ENCODE assay signal across 1 fruit fly cellular context in genomic region chr2L:12010877-12011666, dm6.
A peak's percentile ranks its signal among the peaks of the same experiment; 100 is the strongest.
TF ChIP-seq lines count a peak whose summit lies in the region.

No protein-coding gene starts in this region.

TF ChIP-seq in whole organism, embryonic, 481 proteins besides CTCF, POLR2A, EP300 and RAD21 (continued from another document):
- TF ChIP-seq Bdp1 (GFP tag; optimal IDR thresholded peaks at IDR 0.05; lab: Kevin White, UChicago): peak; percentile 65
- peak; percentile 80 for TF ChIP-seq CG10431 (GFP tag; optimal IDR thresholded peaks at IDR 0.05; lab: Kevin White, UChicago)
- no peak for TF ChIP-seq Rx (GFP tag; IDR thresholded peaks at IDR 0.05; lab: Robert Waterston, UW)
- no peak for TF ChIP-seq ap (GFP tag; IDR thresholded peaks at IDR 0.05; lab: Robert Waterston, UW)
- no peak for TF ChIP-seq Sin3A (optimal IDR thresholded peaks at IDR 0.05; lab: Kevin White, UChicago)
- TF ChIP-seq aop (GFP tag; IDR thresholded peaks at IDR 0.05; lab: Robert Waterston, UW): no peak
- TF ChIP-seq bigmax (GFP tag; optimal IDR thresholded peaks at IDR 0.05; lab: Kevin White, UChicago): no peak
- peak; percentile 87 for TF ChIP-seq gcm (GFP tag; optimal IDR thresholded peaks at IDR 0.05; lab: Kevin White, UChicago)
- no peak for TF ChIP-seq sim (GFP tag; IDR thresholded peaks at IDR 0.05; lab: Robert Waterston, UW)
- TF ChIP-seq Ssrp (tag; optimal IDR thresholded peaks at IDR 0.05; lab: Kevin White, UChicago): peak; percentile 90
- TF ChIP-seq sisA (GFP tag; IDR thresholded peaks at IDR 0.05; lab: Robert Waterston, UW): no peak
- TF ChIP-seq CG11093 (GFP tag; IDR thresholded peaks at IDR 0.05; lab: Robert Waterston, UW): peak; percentile 90
- TF ChIP-seq Oli (tag; optimal IDR thresholded peaks at IDR 0.05; lab: Kevin White, UChicago): peak; percentile 95
- TF ChIP-seq CG12942 (GFP tag; optimal IDR thresholded peaks at IDR 0.05; lab: Kevin White, UChicago): peak; percentile 86
- no peak for TF ChIP-seq CG7372 (GFP tag; IDR thresholded peaks at IDR 0.05; lab: Robert Waterston, UW)
- TF ChIP-seq nau (GFP tag; optimal IDR thresholded peaks at IDR 0.05; lab: Kevin White, UChicago): peak; percentile 81
- TF ChIP-seq CG7987 (GFP tag; optimal IDR thresholded peaks at IDR 0.05; lab: Kevin White, UChicago): peak; percentile 30
- TF ChIP-seq lov (optimal IDR thresholded peaks at IDR 0.05; lab: Kevin White, UChicago): no peak
- TF ChIP-seq lov (GFP tag; IDR thresholded peaks at IDR 0.05; lab: Robert Waterston, UW): no peak
- no peak for TF ChIP-seq stc (GFP tag; IDR thresholded peaks at IDR 0.05; lab: Robert Waterston, UW)
- no peak for TF ChIP-seq CG3847 (GFP tag; IDR thresholded peaks at IDR 0.05; lab: Robert Waterston, UW)
- peak; percentile 89 for TF ChIP-seq CG4424 (GFP tag; optimal IDR thresholded peaks at IDR 0.05; lab: Kevin White, UChicago)
- TF ChIP-seq CG17361 (GFP tag; IDR thresholded peaks at IDR 0.05; lab: Robert Waterston, UW): no peak
- peak; percentile 81 for TF ChIP-seq Mad (GFP tag; optimal IDR thresholded peaks at IDR 0.05; lab: Kevin White, UChicago)
- peak; percentile 93 for TF ChIP-seq nom (GFP tag; optimal IDR thresholded peaks at IDR 0.05; lab: Kevin White, UChicago)
- no peak for TF ChIP-seq CG6791 (GFP tag; IDR thresholded peaks at IDR 0.05; lab: Robert Waterston, UW; ENCODE audit: partially characterized antibody)
- peak; percentile 81 for TF ChIP-seq mam (GFP tag; optimal IDR thresholded peaks at IDR 0.05; lab: Kevin White, UChicago)
- TF ChIP-seq Fer3 (tag; optimal IDR thresholded peaks at IDR 0.05; lab: Kevin White, UChicago): peak; percentile 94
- peak; percentile 70 for TF ChIP-seq crc (GFP tag; optimal IDR thresholded peaks at IDR 0.05; lab: Kevin White, UChicago)
- TF ChIP-seq phol (tag; optimal IDR thresholded peaks at IDR 0.05; lab: Kevin White, UChicago): peak; percentile 91
- peak; percentile 90 for TF ChIP-seq CG6854 (GFP tag; optimal IDR thresholded peaks at IDR 0.05; lab: Kevin White, UChicago)
- TF ChIP-seq CG9609 (GFP tag; optimal IDR thresholded peaks at IDR 0.05; lab: Kevin White, UChicago): peak; percentile 62
- TF ChIP-seq bcd (GFP tag; optimal IDR thresholded peaks at IDR 0.05; lab: Kevin White, UChicago): peak; percentile 93
- TF ChIP-seq B-H2 (GFP tag; optimal IDR thresholded peaks at IDR 0.05; lab: Kevin White, UChicago): peak; percentile 93
- no peak for TF ChIP-seq CkIIα-i1 (GFP tag; IDR thresholded peaks at IDR 0.05; lab: Robert Waterston, UW)
- no peak for TF ChIP-seq CG14667 (GFP tag; IDR thresholded peaks at IDR 0.05; lab: Robert Waterston, UW)
- TF ChIP-seq Hey (tag; optimal IDR thresholded peaks at IDR 0.05; lab: Kevin White, UChicago): peak; percentile 66
- TF ChIP-seq usp (GFP tag; optimal IDR thresholded peaks at IDR 0.05; lab: Kevin White, UChicago): no peak
- no peak for TF ChIP-seq tna (GFP tag; IDR thresholded peaks at IDR 0.05; lab: Robert Waterston, UW; ENCODE audit: partially characterized antibody)
- TF ChIP-seq CG1832 (GFP tag; optimal IDR thresholded peaks at IDR 0.05; lab: Kevin White, UChicago): peak; percentile 91
- TF ChIP-seq sug (tag; optimal IDR thresholded peaks at IDR 0.05; lab: Kevin White, UChicago): peak; percentile 45
- no peak for TF ChIP-seq Ptx1 (GFP tag; IDR thresholded peaks at IDR 0.05; lab: Robert Waterston, UW)
- no peak for TF ChIP-seq Aef1 (GFP tag; IDR thresholded peaks at IDR 0.05; lab: Robert Waterston, UW)
- TF ChIP-seq CG7963 (GFP tag; IDR thresholded peaks at IDR 0.05; lab: Robert Waterston, UW; ENCODE audit: partially characterized antibody): no peak
- peak; percentile 84 for TF ChIP-seq CG5180 (GFP tag; optimal IDR thresholded peaks at IDR 0.05; lab: Kevin White, UChicago)
- TF ChIP-seq CG6813 (GFP tag; optimal IDR thresholded peaks at IDR 0.05; lab: Kevin White, UChicago): peak; percentile 86
- TF ChIP-seq Myb (GFP tag; optimal IDR thresholded peaks at IDR 0.05; lab: Kevin White, UChicago): peak; percentile 20
- TF ChIP-seq slp2 (GFP tag; optimal IDR thresholded peaks at IDR 0.05; lab: Kevin White, UChicago): peak; percentile 73
- no peak for TF ChIP-seq wor (GFP tag; IDR thresholded peaks at IDR 0.05; lab: Robert Waterston, UW)
- no peak for TF ChIP-seq fd64A (GFP tag; optimal IDR thresholded peaks at IDR 0.05; lab: Kevin White, UChicago)
- TF ChIP-seq Dfd (GFP tag; optimal IDR thresholded peaks at IDR 0.05; lab: Kevin White, UChicago): no peak
- TF ChIP-seq tgo (GFP tag; IDR thresholded peaks at IDR 0.05; lab: Robert Waterston, UW): no peak
- peak; percentile 94 for TF ChIP-seq CG18619 (GFP tag; optimal IDR thresholded peaks at IDR 0.05; lab: Kevin White, UChicago)
- TF ChIP-seq CG10959 (GFP tag; IDR thresholded peaks at IDR 0.05; lab: Robert Waterston, UW): no peak
- peak; percentile 61 for TF ChIP-seq HLHmδ (GFP tag; optimal IDR thresholded peaks at IDR 0.05; lab: Kevin White, UChicago)
- peak; percentile 94 for TF ChIP-seq CG12769 (tag; optimal IDR thresholded peaks at IDR 0.05; lab: Kevin White, UChicago)
- TF ChIP-seq Bgb (GFP tag; IDR thresholded peaks at IDR 0.05; lab: Robert Waterston, UW; ENCODE audit: partially characterized antibody): no peak
- TF ChIP-seq az2 (GFP tag; optimal IDR thresholded peaks at IDR 0.05; lab: Kevin White, UChicago): peak; percentile 88
- no peak for TF ChIP-seq so (GFP tag; IDR thresholded peaks at IDR 0.05; lab: Robert Waterston, UW)
- TF ChIP-seq CG4820 (GFP tag; optimal IDR thresholded peaks at IDR 0.05; lab: Kevin White, UChicago): peak; percentile 72
- TF ChIP-seq CG10147 (GFP tag; optimal IDR thresholded peaks at IDR 0.05; lab: Kevin White, UChicago): peak; percentile 94
- no peak for TF ChIP-seq Poxn (GFP tag; IDR thresholded peaks at IDR 0.05; lab: Robert Waterston, UW)
- peak; percentile 85 for TF ChIP-seq CG9437 (GFP tag; optimal IDR thresholded peaks at IDR 0.05; lab: Kevin White, UChicago)
- TF ChIP-seq ase (GFP tag; IDR thresholded peaks at IDR 0.05; lab: Robert Waterston, UW): no peak
- peak; percentile 96 for TF ChIP-seq Fer1 (GFP tag; optimal IDR thresholded peaks at IDR 0.05; lab: Kevin White, UChicago)
- TF ChIP-seq pnt (GFP tag; optimal IDR thresholded peaks at IDR 0.05; lab: Kevin White, UChicago): peak; percentile 67
- TF ChIP-seq tll (GFP tag; optimal IDR thresholded peaks at IDR 0.05; lab: Kevin White, UChicago): peak in 1 of 2 experiments; percentile 91
- no peak for TF ChIP-seq Neu2 (GFP tag; optimal IDR thresholded peaks at IDR 0.05; lab: Kevin White, UChicago; ENCODE audit: borderline replicate concordance)
- peak; percentile 86 for TF ChIP-seq Hsf (GFP tag; optimal IDR thresholded peaks at IDR 0.05; lab: Kevin White, UChicago)
- TF ChIP-seq HLH3B (GFP tag; IDR thresholded peaks at IDR 0.05; lab: Robert Waterston, UW): no peak
- TF ChIP-seq trh (GFP tag; optimal IDR thresholded peaks at IDR 0.05; lab: Kevin White, UChicago): peak; percentile 85
- no peak for TF ChIP-seq her (GFP tag; optimal IDR thresholded peaks at IDR 0.05; lab: Kevin White, UChicago)
- no peak for TF ChIP-seq H15 (GFP tag; IDR thresholded peaks at IDR 0.05; lab: Robert Waterston, UW)
- no peak for TF ChIP-seq CG11696 (GFP tag; IDR thresholded peaks at IDR 0.05; lab: Robert Waterston, UW)
- TF ChIP-seq Usf (GFP tag; optimal IDR thresholded peaks at IDR 0.05; lab: Kevin White, UChicago): peak; percentile 87
- peak; percentile 89 for TF ChIP-seq CG16815 (GFP tag; optimal IDR thresholded peaks at IDR 0.05; lab: Kevin White, UChicago)
- peak; percentile 89 for TF ChIP-seq schlank (tag; optimal IDR thresholded peaks at IDR 0.05; lab: Kevin White, UChicago)
- no peak for TF ChIP-seq klu (GFP tag; IDR thresholded peaks at IDR 0.05; lab: Robert Waterston, UW)
- no peak for TF ChIP-seq CG32532 (GFP tag; IDR thresholded peaks at IDR 0.05; lab: Robert Waterston, UW)
- TF ChIP-seq Deaf1 (tag; optimal IDR thresholded peaks at IDR 0.05; lab: Kevin White, UChicago): peak; percentile 61
- TF ChIP-seq p53 (GFP tag; optimal IDR thresholded peaks at IDR 0.05; lab: Kevin White, UChicago): no peak
- peak; percentile 91 for TF ChIP-seq CG15011 (GFP tag; optimal IDR thresholded peaks at IDR 0.05; lab: Kevin White, UChicago)
- peak; percentile 66 for TF ChIP-seq CG3065 (GFP tag; optimal IDR thresholded peaks at IDR 0.05; lab: Kevin White, UChicago)
- no peak for TF ChIP-seq unc-4 (GFP tag; IDR thresholded peaks at IDR 0.05; lab: Robert Waterston, UW; ENCODE audit: partially characterized antibody)
- no peak for TF ChIP-seq CG17912 (GFP tag; optimal IDR thresholded peaks at IDR 0.05; lab: Kevin White, UChicago)
- no peak for TF ChIP-seq eyg (GFP tag; optimal IDR thresholded peaks at IDR 0.05; lab: Kevin White, UChicago)
- TF ChIP-seq CG12659 (GFP tag; optimal IDR thresholded peaks at IDR 0.05; lab: Kevin White, UChicago): peak; percentile 95
- TF ChIP-seq NK7.1 (GFP tag; optimal IDR thresholded peaks at IDR 0.05; lab: Kevin White, UChicago): peak; percentile 31
- peak; percentile 79 for TF ChIP-seq Six4 (GFP tag; optimal IDR thresholded peaks at IDR 0.05; lab: Kevin White, UChicago)
- peak; percentile 52 for TF ChIP-seq MTF-1 (GFP tag; optimal IDR thresholded peaks at IDR 0.05; lab: Kevin White, UChicago; ENCODE audit: borderline replicate concordance)
- TF ChIP-seq sima (GFP tag; optimal IDR thresholded peaks at IDR 0.05; lab: Kevin White, UChicago): no peak
- TF ChIP-seq GATAe (GFP tag; conservative IDR thresholded peaks at IDR 0.05; lab: Robert Waterston, UW): no peak
- no peak for TF ChIP-seq HmgD (GFP tag; optimal IDR thresholded peaks at IDR 0.05; lab: Kevin White, UChicago)
- no peak for TF ChIP-seq zen2 (GFP tag; IDR thresholded peaks at IDR 0.05; lab: Robert Waterston, UW; ENCODE audit: partially characterized antibody)
- no peak for TF ChIP-seq CG10321 (GFP tag; IDR thresholded peaks at IDR 0.05; lab: Robert Waterston, UW)
- TF ChIP-seq D19B (GFP tag; optimal IDR thresholded peaks at IDR 0.05; lab: Kevin White, UChicago): peak; percentile 67
- TF ChIP-seq h (optimal IDR thresholded peaks at IDR 0.05; lab: Kevin White, UChicago): no peak
- peak; percentile 67 for TF ChIP-seq CG2202 (tag; optimal IDR thresholded peaks at IDR 0.05; lab: Kevin White, UChicago)
TF ChIP-seq in whole organism, embryonic: peak in this region for 259.
